Worm (Caenorhabditis elegans) whole organism, L3 larva: ENCODE results near the gene nlp-33.
A peak's percentile ranks its signal among the peaks of the same experiment; 100 is the strongest.
"Not testable (repeated sequence)": the region's sequence is repeated elsewhere in the genome, so short reads cannot be mapped to it uniquely, and the experiment has no call there.

ENCODE experiments used
- R02D3.7 ChIP-seq: fragments of 150-350 bp; optimal IDR thresholded peaks from 2 replicates; lab custom pipeline; 2014; ENCODE audit warnings: missing biosample characterization, missing genetic modification characterization
- ZK546.5 ChIP-seq: sonication (generic microtip); optimal IDR thresholded peaks from 2 replicates; lab custom pipeline; 2017; ENCODE audit warnings: missing biosample characterization, missing genetic modification characterization
- aly-2 ChIP-seq: fragments of 150-350 bp; optimal IDR thresholded peaks from 2 replicates; lab custom pipeline; 2014; ENCODE audit warnings: missing biosample characterization, missing genetic modification characterization
- ama-1 ChIP-seq: fragments of 150-350 bp; optimal IDR thresholded peaks from 2 replicates; lab custom pipeline; 2018
- ceh-16 ChIP-seq: sonication (generic microtip); optimal IDR thresholded peaks from 2 replicates; lab custom pipeline; 2017; ENCODE audit warnings: missing biosample characterization, missing genetic modification characterization
- ceh-28 ChIP-seq: fragments of 150-350 bp; optimal IDR thresholded peaks from 2 replicates; lab custom pipeline; 2014; ENCODE audit warnings: missing biosample characterization, missing genetic modification reagents, missing genetic modification characterization
- ceh-82 ChIP-seq: fragments of 150-350 bp; optimal IDR thresholded peaks from 2 replicates; lab custom pipeline; 2014; ENCODE audit warnings: missing biosample characterization, missing genetic modification characterization
- ceh-9 ChIP-seq: sonication (generic microtip); optimal IDR thresholded peaks from 2 replicates; lab custom pipeline; 2018; ENCODE audit warnings: missing biosample characterization, missing genetic modification characterization
- egl-27 ChIP-seq: sonication (generic microtip); optimal IDR thresholded peaks from 4 replicates; lab custom pipeline; 2017; ENCODE audit warnings: missing biosample characterization, missing genetic modification reagents, missing genetic modification characterization
- egl-5 ChIP-seq: fragments of 150-350 bp; optimal IDR thresholded peaks from 2 replicates; lab custom pipeline; 2017; ENCODE audit warnings: missing biosample characterization, missing genetic modification reagents, missing genetic modification characterization, inconsistent platforms
- elt-1 ChIP-seq: fragments of 150-350 bp; optimal IDR thresholded peaks from 2 replicates; lab custom pipeline; 2014; ENCODE audit warnings: missing biosample characterization, missing genetic modification characterization
- elt-2 ChIP-seq: sonication (generic microtip); optimal IDR thresholded peaks from 2 replicates; lab custom pipeline; 2016; ENCODE audit warnings: missing genetic modification reagents, mild to moderate bottlenecking, missing genetic modification characterization, missing compliant biosample characterization
- elt-3 ChIP-seq, 3 experiments: fragments of 150-350 bp in 1 of 3; sonication (generic microtip) in 2 of 3; optimal IDR thresholded peaks; 2 replicates in 2 of 3; 4 replicates in 1 of 3; lab custom pipeline; 2014 to 2017; ENCODE audit warnings: missing biosample characterization in 3 of 3, missing genetic modification characterization in 3 of 3
- eor-1 ChIP-seq, 2 experiments: fragments of 150-350 bp; optimal IDR thresholded peaks; 2 replicates each; lab custom pipeline; 2014 to 2018; ENCODE audit warnings: missing biosample characterization in 2 of 2, missing genetic modification characterization in 2 of 2
- fkh-10 ChIP-seq: sonication (generic microtip); optimal IDR thresholded peaks from 2 replicates; lab custom pipeline; 2017; ENCODE audit warnings: missing biosample characterization, missing genetic modification reagents, missing genetic modification characterization
- fkh-2 ChIP-seq: fragments of 150-350 bp; optimal IDR thresholded peaks from 2 replicates; lab custom pipeline; 2014; ENCODE audit warnings: missing biosample characterization, missing genetic modification reagents, missing genetic modification characterization
- fos-1 ChIP-seq: fragments of 150-350 bp; optimal IDR thresholded peaks from 2 replicates; lab custom pipeline; 2014; ENCODE audit warnings: missing biosample characterization, missing genetic modification characterization
- hmg-11 ChIP-seq: sonication (generic microtip); optimal IDR thresholded peaks from 2 replicates; lab custom pipeline; 2016; ENCODE audit warnings: missing genetic modification characterization, missing compliant biosample characterization
- jun-1 ChIP-seq: fragments of 150-350 bp; optimal IDR thresholded peaks from 2 replicates; lab custom pipeline; 2014; ENCODE audit warnings: missing biosample characterization, missing genetic modification reagents, missing genetic modification characterization
- lin-15B ChIP-seq: fragments of 150-350 bp; optimal IDR thresholded peaks from 2 replicates; lab custom pipeline; 2014; ENCODE audit warnings: missing biosample characterization, missing genetic modification characterization
- lin-39 ChIP-seq: fragments of 150-350 bp; optimal IDR thresholded peaks from 2 replicates; lab custom pipeline; 2018; ENCODE audit warnings: missing biosample characterization, missing genetic modification reagents, missing genetic modification characterization
- lsy-12 ChIP-seq: sonication (generic microtip); optimal IDR thresholded peaks from 2 replicates; lab custom pipeline; 2016; ENCODE audit warnings: mild to moderate bottlenecking, missing genetic modification characterization, missing compliant biosample characterization
- mdl-1 ChIP-seq: fragments of 150-350 bp; optimal IDR thresholded peaks from 2 replicates; lab custom pipeline; 2014; ENCODE audit warnings: missing biosample characterization, missing genetic modification characterization
- nfya-1 ChIP-seq: sonication (generic microtip); optimal IDR thresholded peaks from 2 replicates; lab custom pipeline; 2017; ENCODE audit warnings: missing genetic modification characterization, mild to moderate bottlenecking, missing compliant biosample characterization, antibody characterized with exemption, moderate library complexity; ENCODE audit not compliant: insufficient read depth
- nhr-11 ChIP-seq: fragments of 150-350 bp; optimal IDR thresholded peaks from 2 replicates; lab custom pipeline; 2014; ENCODE audit warnings: missing biosample characterization, missing genetic modification characterization
- nhr-12 ChIP-seq: fragments of 150-350 bp; optimal IDR thresholded peaks from 2 replicates; lab custom pipeline; 2014; ENCODE audit warnings: missing biosample characterization, missing genetic modification characterization
- nhr-23 ChIP-seq: fragments of 150-350 bp; optimal IDR thresholded peaks from 2 replicates; lab custom pipeline; 2014; ENCODE audit warnings: missing biosample characterization, missing genetic modification reagents, missing genetic modification characterization
- nhr-237 ChIP-seq: fragments of 150-350 bp; optimal IDR thresholded peaks from 2 replicates; lab custom pipeline; 2014; ENCODE audit warnings: missing biosample characterization, missing genetic modification characterization
- nhr-25 ChIP-seq: sonication (generic microtip); optimal IDR thresholded peaks from 2 replicates; lab custom pipeline; 2017; ENCODE audit warnings: missing biosample characterization, missing genetic modification characterization
- nhr-28 ChIP-seq: fragments of 150-350 bp; optimal IDR thresholded peaks from 2 replicates; lab custom pipeline; 2014; ENCODE audit warnings: missing biosample characterization, missing genetic modification characterization
- nhr-43 ChIP-seq: sonication (generic microtip); optimal IDR thresholded peaks from 2 replicates; lab custom pipeline; 2016; ENCODE audit warnings: mild to moderate bottlenecking, missing genetic modification characterization, missing compliant biosample characterization; ENCODE audit not compliant: poor library complexity, severe bottlenecking
- nhr-67 ChIP-seq: fragments of 150-350 bp; optimal IDR thresholded peaks from 2 replicates; lab custom pipeline; 2014; ENCODE audit warnings: missing biosample characterization, missing genetic modification characterization
- nhr-76 ChIP-seq: fragments of 150-350 bp; sonication (generic microtip); optimal IDR thresholded peaks from 5 replicates; lab custom pipeline; 2014; ENCODE audit warnings: missing biosample characterization, missing genetic modification characterization
- nhr-77 ChIP-seq: fragments of 150-350 bp; optimal IDR thresholded peaks from 2 replicates; lab custom pipeline; 2014; ENCODE audit warnings: missing biosample characterization, missing genetic modification characterization
- pha-4 ChIP-seq: fragments of 150-350 bp; optimal IDR thresholded peaks from 2 replicates; lab custom pipeline; 2014; ENCODE audit warnings: missing biosample characterization, missing genetic modification reagents, missing genetic modification characterization
- pqm-1 ChIP-seq: fragments of 150-350 bp; optimal IDR thresholded peaks from 2 replicates; lab custom pipeline; 2017; ENCODE audit warnings: missing biosample characterization, missing genetic modification characterization, inconsistent platforms
- sea-2 ChIP-seq: fragments of 150-350 bp; sonication (generic microtip); optimal IDR thresholded peaks from 4 replicates; lab custom pipeline; 2014; ENCODE audit warnings: missing biosample characterization, missing genetic modification reagents, missing genetic modification characterization
- skn-1 ChIP-seq: fragments of 150-350 bp; optimal IDR thresholded peaks from 2 replicates; lab custom pipeline; 2014; ENCODE audit warnings: missing biosample characterization, missing genetic modification characterization
- snpc-4 ChIP-seq: fragments of 150-350 bp; optimal IDR thresholded peaks from 2 replicates; lab custom pipeline; 2014; ENCODE audit warnings: missing biosample characterization, missing genetic modification characterization
- tbx-2 ChIP-seq: sonication (generic microtip); optimal IDR thresholded peaks from 2 replicates; lab custom pipeline; 2016; ENCODE audit warnings: mild to moderate bottlenecking, missing genetic modification characterization, missing compliant biosample characterization
- unc-39 ChIP-seq: sonication (generic microtip); optimal IDR thresholded peaks from 4 replicates; lab custom pipeline; 2017; ENCODE audit warnings: missing biosample characterization, missing genetic modification characterization
- unc-62 ChIP-seq: fragments of 150-350 bp; sonication (generic microtip); optimal IDR thresholded peaks from 4 replicates; lab custom pipeline; 2014; ENCODE audit warnings: missing biosample characterization, missing genetic modification reagents, missing genetic modification characterization
- zag-1 ChIP-seq: fragments of 150-350 bp; optimal IDR thresholded peaks from 2 replicates; lab custom pipeline; 2014; ENCODE audit warnings: missing biosample characterization, missing genetic modification characterization
- ztf-11 ChIP-seq: fragments of 150-350 bp; optimal IDR thresholded peaks from 2 replicates; lab custom pipeline; 2014; ENCODE audit warnings: missing biosample characterization, missing genetic modification characterization
- ztf-4 ChIP-seq: fragments of 150-350 bp; optimal IDR thresholded peaks from 2 replicates; lab custom pipeline; 2014; ENCODE audit warnings: missing biosample characterization, missing genetic modification characterization

The nlp-33 gene

DNA sequence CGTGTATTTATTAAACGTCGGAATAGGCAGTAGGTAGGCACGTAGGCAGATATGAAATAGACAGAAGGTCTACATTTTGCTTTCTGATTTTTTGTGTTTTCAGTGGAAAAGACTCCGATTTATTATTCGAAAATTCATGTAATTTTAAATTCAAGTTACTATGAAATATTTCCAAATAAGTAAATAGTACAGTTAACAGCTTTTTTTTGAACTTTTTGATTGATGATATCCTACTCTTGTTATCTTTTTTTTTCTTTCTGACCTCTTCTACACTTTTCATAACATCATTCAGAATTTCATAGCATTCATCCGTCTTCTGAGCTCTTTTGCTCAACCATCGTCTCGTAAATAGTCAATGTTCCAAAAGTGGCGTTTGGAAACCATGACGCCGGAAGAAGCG is 48.5 kb upstream of the nlp-33 start, which contains the start of gene cdkl-1:
Gene cdkl-1 (plus strand): TSS at position 301 of the 400 bp plus-strand sequence.
- TF ChIP-seq nhr-77 = no peak
- TF ChIP-seq egl-5 (tag; lab: Kevin White, UChicago) = no peak
- no peak for TF ChIP-seq pqm-1
- TF ChIP-seq sea-2 (GFP tag; lab: Kevin White, UChicago) = no peak
- TF ChIP-seq unc-39 = no peak
- no peak for TF ChIP-seq R02D3.7 (tag; lab: Kevin White, UChicago)
- no peak for TF ChIP-seq elt-3 (tag; optimal IDR thresholded peaks at IDR 0.05; lab: Kevin White, UChicago)
- no peak for TF ChIP-seq unc-62
- no peak for TF ChIP-seq jun-1
- TF ChIP-seq lsy-12 (tag; lab: Kevin White, UChicago) = no peak
- TF ChIP-seq mdl-1 = no peak
- TF ChIP-seq nhr-23 = no peak
- TF ChIP-seq nhr-67 (tag; lab: Kevin White, UChicago) = no peak
- TF ChIP-seq snpc-4 = no peak
- no peak for TF ChIP-seq eor-1 (tag; optimal IDR thresholded peaks at IDR 0.05; lab: Kevin White, UChicago)
- TF ChIP-seq aly-2 = no peak
- TF ChIP-seq ceh-9 (tag; lab: Kevin White, UChicago) = no peak

DNA sequence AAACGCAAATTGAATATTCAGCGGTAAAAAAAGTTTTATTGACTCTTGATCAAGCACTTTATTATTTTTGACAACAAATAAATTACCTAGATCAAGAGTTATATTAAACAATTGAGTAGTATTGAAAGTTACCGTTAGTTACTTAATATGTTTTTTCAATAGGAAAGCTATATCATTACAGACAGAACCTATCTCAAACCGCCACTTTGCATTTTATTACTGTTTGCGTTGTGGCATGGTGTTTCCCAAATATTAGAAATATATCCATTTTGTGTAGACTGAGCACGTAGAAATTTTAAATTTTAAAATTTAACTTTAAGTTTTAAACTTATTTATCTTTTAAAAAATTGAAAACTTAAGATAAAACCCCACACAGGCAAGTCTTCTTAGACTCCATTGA is 42.7 kb upstream of the nlp-33 start:
- no peak for TF ChIP-seq elt-1 (tag; lab: Kevin White, UChicago)
- TF ChIP-seq nhr-67 (tag; lab: Kevin White, UChicago) = no peak
- TF ChIP-seq lin-15B (tag; lab: Kevin White, UChicago) = no peak
- no peak for TF ChIP-seq egl-27 (tag; lab: Kevin White, UChicago)
- no peak for TF ChIP-seq jun-1
- TF ChIP-seq nhr-237 = no peak
- TF ChIP-seq tbx-2 (tag; lab: Kevin White, UChicago) = no peak
- no peak for TF ChIP-seq nhr-28 (tag; lab: Kevin White, UChicago)
- no peak for TF ChIP-seq ama-1 (lab: Kevin White, UChicago)
- no peak for TF ChIP-seq nhr-11 (tag; lab: Kevin White, UChicago)
- no peak for TF ChIP-seq mdl-1
- TF ChIP-seq, all 47 proteins: peak for 0

DNA sequence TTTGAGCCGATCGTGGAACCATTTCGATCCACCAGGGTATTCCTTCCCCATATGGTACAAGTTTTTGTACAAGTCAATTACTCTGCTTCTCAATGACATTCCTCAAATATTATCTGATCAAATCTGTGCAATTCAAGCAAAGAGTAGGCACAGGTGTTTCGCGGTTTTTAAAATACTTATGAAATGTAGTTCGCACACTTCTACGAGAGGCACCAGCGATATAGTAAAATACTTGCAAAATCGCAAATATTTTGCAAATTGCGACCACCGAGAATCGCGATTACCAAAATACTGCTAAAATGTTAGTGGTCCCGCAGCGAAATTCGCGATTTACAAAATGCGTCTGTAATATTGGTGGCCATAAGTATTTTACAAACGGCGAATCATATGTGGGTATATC is 37.5 kb upstream of the nlp-33 start, which contains the start of gene Y42A5A.5:
Gene Y42A5A.5 (minus strand): TSS at position 101 of the 400 bp plus-strand sequence.
- TF ChIP-seq nhr-12 (tag; lab: Kevin White, UChicago); nhr-77; nhr-28 (tag; lab: Kevin White, UChicago): not testable (repeated sequence)

DNA sequence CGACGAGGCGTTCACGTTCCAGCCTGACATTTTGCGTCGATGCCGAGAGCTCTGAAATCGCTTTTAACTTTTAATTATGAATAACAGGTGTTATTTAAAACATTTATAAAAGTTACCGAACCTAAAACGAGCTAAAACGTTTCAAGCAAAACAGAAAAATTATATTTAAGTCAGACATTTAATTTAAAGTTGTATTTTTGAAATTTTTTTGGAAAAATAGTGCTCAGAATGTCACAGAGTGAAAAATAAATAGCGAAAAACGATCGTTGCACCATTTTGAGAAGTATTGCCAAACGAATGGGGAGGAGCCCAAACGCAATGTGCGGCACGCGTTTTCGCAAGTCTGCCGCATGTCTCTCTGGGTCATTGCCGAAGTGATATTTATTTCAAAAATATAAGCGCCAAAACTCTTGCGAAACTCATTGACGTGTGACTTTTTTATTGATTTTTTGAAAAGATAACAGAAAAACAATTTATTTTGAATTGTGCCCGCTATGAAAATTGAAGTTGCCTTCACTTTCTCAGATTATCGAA is 34.0 kb upstream of the nlp-33 start, which contains the start of gene erfa-3:
Gene erfa-3 (minus strand): TSS at position 51 of the 534 bp plus-strand sequence.
- peak; percentile 36 for TF ChIP-seq lin-15B (tag; lab: Kevin White, UChicago)
- no peak for TF ChIP-seq ZK546.5 (tag; lab: Kevin White, UChicago)
- TF ChIP-seq snpc-4 = peak; percentile 69
- peak; percentile 56 for TF ChIP-seq nfya-1 (tag; lab: Kevin White, UChicago)
- peak; percentile 19 for TF ChIP-seq jun-1
- peak; percentile 76 for TF ChIP-seq pha-4 (tag; lab: Kevin White, UChicago)
- TF ChIP-seq eor-1 (tag; optimal IDR thresholded peaks at IDR 0.05; lab: Kevin White, UChicago) = no peak
- TF ChIP-seq elt-3 (tag; optimal IDR thresholded peaks at IDR 0.05; lab: Kevin White, UChicago) = no peak
- peak; percentile 12 for TF ChIP-seq lsy-12 (tag; lab: Kevin White, UChicago)
- TF ChIP-seq hmg-11 (tag; lab: Kevin White, UChicago) = peak; percentile 91
- no peak for TF ChIP-seq nhr-76 (tag; lab: Kevin White, UChicago)
- TF ChIP-seq ama-1 (lab: Kevin White, UChicago) = no peak
- TF ChIP-seq ztf-4 = no peak
- TF ChIP-seq nhr-77 = no peak
- TF ChIP-seq fkh-10 (GFP tag; lab: Kevin White, UChicago) = no peak
- peak; percentile 12 for TF ChIP-seq pqm-1
- no peak for TF ChIP-seq zag-1 (tag; lab: Kevin White, UChicago)
- no peak for TF ChIP-seq fos-1 (tag; lab: Kevin White, UChicago)
- TF ChIP-seq ceh-9 (tag; lab: Kevin White, UChicago) = no peak
- no peak for TF ChIP-seq fkh-2 (tag; lab: Kevin White, UChicago)
- TF ChIP-seq unc-39 = no peak
- TF ChIP-seq tbx-2 (tag; lab: Kevin White, UChicago) = peak; percentile 32
- no peak for TF ChIP-seq elt-1 (tag; lab: Kevin White, UChicago)
- TF ChIP-seq skn-1 (tag; lab: Kevin White, UChicago) = peak; percentile 38
- TF ChIP-seq nhr-237 = no peak
- peak; percentile 50 for TF ChIP-seq elt-2
- TF ChIP-seq ceh-28 (tag; lab: Kevin White, UChicago) = peak; percentile 63
- TF ChIP-seq lin-39 = peak; percentile 57
- TF ChIP-seq nhr-43 = peak; percentile 76
- TF ChIP-seq ztf-11 (tag; lab: Kevin White, UChicago) = no peak
- no peak for TF ChIP-seq sea-2 (GFP tag; lab: Kevin White, UChicago)
- no peak for TF ChIP-seq ceh-82 (tag; lab: Kevin White, UChicago)
- TF ChIP-seq nhr-12 (tag; lab: Kevin White, UChicago) = no peak
- no peak for TF ChIP-seq mdl-1
- peak; percentile 55 for TF ChIP-seq nhr-25 (tag; lab: Kevin White, UChicago)
- peak; percentile 68 for TF ChIP-seq egl-5 (tag; lab: Kevin White, UChicago)
- peak; percentile 51 for TF ChIP-seq nhr-23
- TF ChIP-seq ceh-16 = no peak
